Worm (Caenorhabditis elegans) whole organism, L4 larva: Measurements from ENCODE around the gene lin-56.

Experiments
- ceh-28 ChIP-seq: fragments of 150-350 bp; optimal IDR thresholded peaks from 2 replicates; lab custom pipeline; 2014; ENCODE audit warnings: missing biosample characterization, missing genetic modification reagents, missing genetic modification characterization
- ceh-82 ChIP-seq: sonication (generic microtip); optimal IDR thresholded peaks from 2 replicates; lab custom pipeline; 2017; ENCODE audit warnings: missing biosample characterization, missing genetic modification characterization
- ces-1 ChIP-seq: fragments of 150-350 bp; sonication (generic microtip); optimal IDR thresholded peaks from 4 replicates; lab custom pipeline; 2014; ENCODE audit warnings: missing biosample characterization, missing genetic modification reagents, missing genetic modification characterization
- set-16 ChIP-seq: fragments of 200-800 bp; sonication (Bioruptor generic); IDR thresholded peaks from 2 replicates; pipeline ENCODE4 v1.3.6; 2022; ENCODE audit warnings: missing genetic modification reagents, missing genetic modification characterization, missing compliant biosample characterization
- skn-1 ChIP-seq: fragments of 150-350 bp; optimal IDR thresholded peaks from 2 replicates; lab custom pipeline; 2014; ENCODE audit warnings: missing biosample characterization, missing genetic modification characterization
- snpc-4 ChIP-seq: fragments of 150-350 bp; optimal IDR thresholded peaks from 2 replicates; lab custom pipeline; 2014; ENCODE audit warnings: missing biosample characterization, missing genetic modification characterization
- unc-130 ChIP-seq: sonication (generic microtip); optimal IDR thresholded peaks from 2 replicates; lab custom pipeline; 2016; ENCODE audit warnings: missing genetic modification reagents, missing genetic modification characterization, missing compliant biosample characterization
- unc-62 ChIP-seq, 3 experiments: fragments of 150-350 bp in 1 of 3; sonication (generic microtip); optimal IDR thresholded peaks in 2 of 3; peaks in 1 of 3; 1 replicate in 1 of 3; 2 replicates in 2 of 3; lab custom pipeline; 2014 to 2017; ENCODE audit warnings: missing biosample characterization in 3 of 3, missing genetic modification characterization in 3 of 3, missing genetic modification reagents in 3 of 3, missing genotype in 1 of 3

DNA sequence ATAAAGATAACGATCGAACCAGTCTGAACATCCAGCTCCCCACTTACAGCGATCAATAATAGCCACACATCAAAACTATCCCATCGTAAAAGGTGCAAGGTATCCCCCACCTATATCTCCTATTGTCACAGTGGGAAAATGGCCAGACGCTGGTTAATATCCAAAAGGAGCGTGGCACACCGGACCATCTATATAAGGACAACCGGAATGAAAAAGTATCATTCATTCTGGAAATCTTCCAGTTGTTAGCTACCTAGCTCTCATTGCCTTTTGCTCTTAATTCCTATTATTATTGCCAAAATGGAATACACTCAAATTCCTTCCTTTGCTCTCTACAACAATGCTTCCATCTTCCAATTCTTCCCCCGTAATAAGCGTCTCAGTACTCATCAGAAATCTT is 27.2 kb downstream of the lin-56 start, which contains the start of gene ZK666.4:
- TF ChIP-seq ces-1 (GFP tag; lab: Kevin White, UChicago), result no peak
- no peak for TF ChIP-seq snpc-4 (tag; lab: Kevin White, UChicago)
- no peak for TF ChIP-seq unc-130
- TF ChIP-seq ceh-28 (tag; lab: Kevin White, UChicago), result no peak
- no peak for TF ChIP-seq ceh-82 (tag; lab: Kevin White, UChicago)
- TF ChIP-seq skn-1 (tag; lab: Kevin White, UChicago), result no peak
- no peak for TF ChIP-seq unc-62 (GFP tag; optimal IDR thresholded peaks at IDR 0.05 in 1 of 2; lab: Kevin White, UChicago)
- TF ChIP-seq unc-62 (tag; optimal IDR thresholded peaks at IDR 0.05; lab: Kevin White, UChicago), result no peak
- no peak for TF ChIP-seq set-16 (GFP tag; lab: Robert Waterston, UW)
